Worm (Caenorhabditis elegans): Measurements from ENCODE around the gene srd-41.

- TF ChIP-seq snpc-4 (tag; optimal IDR thresholded peaks at IDR 0.05) (no peak), zag-1 (tag; optimal IDR thresholded peaks at IDR 0.05) (no peak), aly-2 (tag; optimal IDR thresholded peaks at IDR 0.05) (no peak), ztf-11 (tag; optimal IDR thresholded peaks at IDR 0.05) (no peak), nhr-28 (tag; optimal IDR thresholded peaks at IDR 0.05) (no peak), fkh-10 (GFP tag; optimal IDR thresholded peaks at IDR 0.05) (no peak), ZK546.5 (tag; optimal IDR thresholded peaks at IDR 0.05) (no peak), pqm-1 (tag; optimal IDR thresholded peaks at IDR 0.05) (no peak), skn-1 (tag; optimal IDR thresholded peaks at IDR 0.05) (no peak), ama-1 (optimal IDR thresholded peaks at IDR 0.05) (no peak), unc-62 (GFP tag; optimal IDR thresholded peaks at IDR 0.05) (no peak), elt-2 (tag; optimal IDR thresholded peaks at IDR 0.05) (no peak), eor-1 (tag; optimal IDR thresholded peaks at IDR 0.05) (no peak), nhr-237 (tag; optimal IDR thresholded peaks at IDR 0.05) (no peak)
Observed at ce11 chrX:12328676-12329075, 2.2 kb downstream of the srd-41 start, which contains the start of gene srd-45.

Data from whole organism, L3 larva.